Fruit fly (Drosophila melanogaster): Measurements from ENCODE around the gene orion.
A peak's percentile ranks its signal among the peaks of the same experiment; 100 is the strongest.

orion gene

DNA sequence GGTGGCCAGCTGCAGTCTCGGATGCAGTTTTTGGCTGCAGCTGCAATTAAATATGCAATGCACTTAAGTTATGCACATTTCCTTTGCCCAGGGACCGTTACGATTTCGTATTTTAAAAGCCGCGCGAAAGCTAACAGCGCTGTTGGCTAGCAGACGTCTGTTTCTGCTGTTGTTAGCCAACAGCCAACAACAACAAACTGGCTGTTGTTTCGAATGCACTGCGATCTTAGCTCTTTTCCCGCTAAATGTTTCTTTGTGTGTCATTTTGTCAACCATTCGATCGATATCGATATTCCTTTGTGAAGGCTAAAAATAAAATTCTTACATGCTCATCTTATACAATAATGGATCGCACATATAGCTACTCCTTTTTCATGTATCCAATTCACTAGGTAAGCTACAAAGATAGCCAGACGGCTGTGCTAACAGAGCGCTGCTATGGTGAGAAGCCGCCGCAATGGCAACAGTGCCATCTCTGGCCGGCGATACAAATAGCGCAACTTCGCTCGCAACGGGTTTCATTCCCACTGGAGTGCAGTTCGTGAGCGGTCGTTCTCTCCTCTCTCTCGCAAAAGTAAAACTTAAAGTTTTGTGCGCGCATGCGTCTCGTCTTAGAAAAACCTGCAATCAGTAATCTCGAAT, 22.6 kb upstream of the orion start:
- TF ChIP-seq HLH106 (tag; optimal IDR thresholded peaks at IDR 0.05) (peak; percentile 17), Myc (optimal IDR thresholded peaks at IDR 0.05) (peak; percentile 98), woc (GFP tag; optimal IDR thresholded peaks at IDR 0.05) (peak; percentile 81), Dif (GFP tag; optimal IDR thresholded peaks at IDR 0.05; ENCODE audit: partially characterized antibody) (peak; percentile 34), foxo (GFP tag; optimal IDR thresholded peaks at IDR 0.05) (no peak)

DNA sequence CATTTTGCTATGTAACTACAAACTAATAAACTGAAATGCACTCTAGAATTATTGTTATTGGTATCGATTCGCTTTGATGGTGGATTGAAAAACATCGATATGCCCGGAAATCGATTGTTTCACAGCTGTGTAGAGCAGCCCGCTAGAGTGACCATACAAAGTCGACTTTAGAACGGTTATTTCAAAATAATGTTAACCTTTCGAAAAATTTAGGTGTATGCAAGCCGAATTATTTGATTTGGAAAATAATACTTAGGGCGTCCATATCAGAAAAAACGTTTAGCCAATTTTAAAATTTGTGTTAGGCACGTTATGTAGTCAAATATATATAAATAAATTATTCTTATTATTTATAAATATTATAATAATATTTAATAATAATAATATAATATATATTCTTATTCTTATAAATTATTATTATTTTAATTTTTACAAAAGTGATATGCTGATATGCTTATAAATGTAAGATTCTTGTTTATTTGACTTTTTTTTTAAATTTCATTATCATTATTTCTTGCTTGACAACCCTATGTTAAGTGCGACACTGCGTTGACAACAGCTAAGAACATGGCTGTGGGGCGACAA, 21.6 kb upstream of the orion start, which contains the start of gene sws:
sws (minus strand) TSS at position 22 of the 585 bp plus-strand sequence.
- TF ChIP-seq h (GFP tag; optimal IDR thresholded peaks at IDR 0.05) (peak; percentile 14), pan (optimal IDR thresholded peaks at IDR 0.05) (no peak), fru (GFP tag; optimal IDR thresholded peaks at IDR 0.05) (peak; percentile 39), sv (GFP tag; optimal IDR thresholded peaks at IDR 0.05) (no peak), Hnf4 (GFP tag; optimal IDR thresholded peaks at IDR 0.05) (no peak), Jra (GFP tag; optimal IDR thresholded peaks at IDR 0.05) (no peak), woc (GFP tag; optimal IDR thresholded peaks at IDR 0.05) (no peak), Abd-B (GFP tag; optimal IDR thresholded peaks at IDR 0.05) (no peak), Sp1 (GFP tag; optimal IDR thresholded peaks at IDR 0.05) (peak; percentile 34), HLH106 (tag; optimal IDR thresholded peaks at IDR 0.05) (peak; percentile 63), rgr (GFP tag; optimal IDR thresholded peaks at IDR 0.05) (peak; percentile 26), CG32264 (GFP tag; optimal IDR thresholded peaks at IDR 0.05) (no peak), ey (GFP tag; optimal IDR thresholded peaks at IDR 0.05) (peak; percentile 15), psq (GFP tag; optimal IDR thresholded peaks at IDR 0.05) (peak; percentile 23), OdsH (GFP tag; optimal IDR thresholded peaks at IDR 0.05) (peak; percentile 37), foxo (GFP tag; optimal IDR thresholded peaks at IDR 0.05) (peak in 1 of 2 experiments; percentile 61), brk (GFP tag; optimal IDR thresholded peaks at IDR 0.05) (no peak), CG9705 (GFP tag; optimal IDR thresholded peaks at IDR 0.05) (no peak), usp (GFP tag; optimal IDR thresholded peaks at IDR 0.05) (no peak)

DNA sequence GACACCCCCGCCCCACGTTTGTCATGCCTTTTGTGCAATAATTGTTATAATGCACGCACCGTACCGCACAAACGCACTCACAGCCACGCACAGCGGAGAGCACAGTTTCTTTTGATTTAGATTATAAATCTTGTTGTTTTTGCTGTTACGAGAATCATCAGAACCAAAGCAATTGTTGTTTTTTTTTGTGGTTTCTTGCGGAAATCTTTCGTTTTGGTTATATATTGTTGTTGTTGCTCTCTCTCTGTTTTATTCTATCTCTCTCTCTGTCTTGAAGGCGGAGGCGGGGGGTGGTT, 21.1 kb upstream of the orion start:
- TF ChIP-seq lola (GFP tag; optimal IDR thresholded peaks at IDR 0.05) (no peak), HLH106 (tag; optimal IDR thresholded peaks at IDR 0.05) (no peak), brk (GFP tag; optimal IDR thresholded peaks at IDR 0.05) (no peak), usp (GFP tag; optimal IDR thresholded peaks at IDR 0.05) (no peak), OdsH (GFP tag; optimal IDR thresholded peaks at IDR 0.05) (no peak), fru (GFP tag; optimal IDR thresholded peaks at IDR 0.05) (no peak), h (GFP tag; optimal IDR thresholded peaks at IDR 0.05) (no peak), Abd-B (GFP tag; optimal IDR thresholded peaks at IDR 0.05) (no peak), Vsx2 (GFP tag; optimal IDR thresholded peaks at IDR 0.05; ENCODE audit: partially characterized antibody) (no peak), Sp1 (GFP tag; optimal IDR thresholded peaks at IDR 0.05) (no peak), Hr78 (GFP tag; optimal IDR thresholded peaks at IDR 0.05) (no peak), sv (GFP tag; optimal IDR thresholded peaks at IDR 0.05) (no peak), pan (optimal IDR thresholded peaks at IDR 0.05) (no peak), dl (GFP tag; optimal IDR thresholded peaks at IDR 0.05; ENCODE audit: insufficient read depth in 1 of 2, partially characterized antibody in 2 of 2) (no peak), Myc (optimal IDR thresholded peaks at IDR 0.05) (no peak), ey (GFP tag; optimal IDR thresholded peaks at IDR 0.05) (no peak)

DNA sequence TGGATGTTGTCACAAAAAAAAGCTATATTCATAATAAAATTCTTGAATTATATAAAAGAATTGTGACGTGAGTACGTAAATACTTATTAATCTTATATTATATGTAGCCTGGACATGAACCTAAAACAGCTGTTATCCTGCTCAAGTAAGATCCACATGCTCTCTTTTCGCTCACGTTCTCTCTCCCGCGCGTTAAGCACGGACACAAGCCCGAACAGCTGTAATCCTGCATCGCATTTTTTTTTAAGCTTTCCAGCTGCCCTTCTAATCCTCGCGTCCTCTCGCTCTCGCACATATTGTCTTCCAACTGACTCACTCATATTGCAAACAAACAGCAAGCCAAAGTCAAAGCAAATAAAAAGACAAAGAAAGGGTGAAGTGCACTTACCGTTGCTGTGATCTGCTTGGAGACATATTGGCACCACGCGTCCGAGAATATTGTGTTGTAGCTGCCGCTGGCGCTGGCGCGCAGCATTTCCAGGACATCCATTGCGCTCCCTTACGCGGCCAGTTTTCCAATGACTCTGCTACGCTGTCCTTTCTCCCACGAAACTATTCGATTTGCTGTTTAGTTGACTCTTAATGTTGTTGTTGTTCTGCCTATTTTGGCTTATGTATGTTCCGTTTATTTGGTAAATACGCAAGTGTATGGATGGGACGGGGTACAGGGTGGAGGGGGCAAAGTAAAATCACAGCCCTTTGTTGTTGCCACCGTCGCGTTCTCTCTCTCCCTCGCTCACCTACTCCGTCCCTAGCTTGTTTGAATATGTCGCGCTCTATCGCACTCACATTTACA, 20.5 kb upstream of the orion start:
- TF ChIP-seq Hr78 (GFP tag; optimal IDR thresholded peaks at IDR 0.05) (no peak), GATAd (GFP tag; optimal IDR thresholded peaks at IDR 0.05) (no peak), Mio (GFP tag; optimal IDR thresholded peaks at IDR 0.05) (no peak), CG32264 (GFP tag; optimal IDR thresholded peaks at IDR 0.05) (no peak), Dfd (GFP tag; optimal IDR thresholded peaks at IDR 0.05) (no peak), sage (GFP tag; optimal IDR thresholded peaks at IDR 0.05) (no peak), h (GFP tag; optimal IDR thresholded peaks at IDR 0.05) (no peak)

All from whole organism, wandering third instar larva.